Fruit fly (Drosophila melanogaster) whole organism, embryonic: ENCODE data around the gene Ugt35E2.

ENCODE experiments used
- ATbp ChIP-seq: fragments of 200-800 bp; sonication (Bioruptor generic); optimal IDR thresholded peaks from 2 replicates; lab custom pipeline; 2017; ENCODE audit warnings: missing biosample characterization, mild to moderate bottlenecking, missing genetic modification characterization, missing genetic modification reagents
- Awh ChIP-seq: fragments of 200-800 bp; sonication (Bioruptor generic); IDR thresholded peaks from 2 replicates; pipeline ENCODE4, ENCODE4 v1.3.6; 2022; ENCODE audit warnings: missing biosample characterization, missing genetic modification characterization
- BEAF-32 ChIP-seq: fragments of 200-800 bp; sonication (Bioruptor generic); optimal IDR thresholded peaks from 3 replicates; lab custom pipeline; 2017; ENCODE audit warnings: missing biosample characterization, missing genetic modification characterization, mild to moderate bottlenecking, moderate library complexity, missing genetic modification reagents
- Bdp1 ChIP-seq: fragments of 200-800 bp; sonication (Bioruptor generic); optimal IDR thresholded peaks from 3 replicates; lab custom pipeline; 2016; ENCODE audit warnings: missing biosample characterization, missing genetic modification characterization
- CG1024 ChIP-seq: fragments of 200-800 bp; sonication (Bioruptor generic); IDR thresholded peaks from 2 replicates; pipeline ENCODE4 v1.3.6; 2022; ENCODE audit warnings: missing biosample characterization, missing genetic modification characterization
- CG10654 ChIP-seq: fragments of 200-800 bp; sonication (Bioruptor generic); optimal IDR thresholded peaks from 2 replicates; lab custom pipeline; 2016; ENCODE audit warnings: missing biosample characterization, missing genetic modification characterization
- CG10959 ChIP-seq: fragments of 200-800 bp; sonication (Bioruptor generic); IDR thresholded peaks from 2 replicates; pipeline ENCODE4 v1.3.6; 2022; ENCODE audit warnings: missing biosample characterization, missing genetic modification characterization
- CG11398 ChIP-seq: fragments of 200-800 bp; sonication (Bioruptor generic); optimal IDR thresholded peaks from 2 replicates; lab custom pipeline; 2016; ENCODE audit warnings: missing biosample characterization, missing genetic modification characterization
- CG13424 ChIP-seq: fragments of 200-800 bp; sonication (Bioruptor generic); optimal IDR thresholded peaks from 2 replicates; lab custom pipeline; 2019; ENCODE audit warnings: missing biosample characterization, mild to moderate bottlenecking, missing genetic modification characterization, moderate library complexity
- CG15514 ChIP-seq: fragments of 200-800 bp; sonication (Bioruptor generic); optimal IDR thresholded peaks from 3 replicates; lab custom pipeline; 2017; ENCODE audit warnings: missing biosample characterization, missing genetic modification characterization, mild to moderate bottlenecking, moderate library complexity, missing genetic modification reagents
- CG16815 ChIP-seq: fragments of 200-800 bp; sonication (Bioruptor generic); optimal IDR thresholded peaks from 3 replicates; lab custom pipeline; 2017; ENCODE audit warnings: missing biosample characterization, mild to moderate bottlenecking, missing genetic modification characterization
- CG17359 ChIP-seq: fragments of 200-800 bp; sonication (Bioruptor generic); optimal IDR thresholded peaks from 3 replicates; lab custom pipeline; 2018; ENCODE audit warnings: missing biosample characterization, mild to moderate bottlenecking, missing genetic modification characterization, moderate library complexity
- CG17361 ChIP-seq: fragments of 200-800 bp; sonication (Bioruptor generic); IDR thresholded peaks from 3 replicates; pipeline ENCODE4 v1.3.6; 2022; ENCODE audit warnings: missing biosample characterization, missing genetic modification characterization
- CG17912 ChIP-seq: fragments of 200-800 bp; sonication (Bioruptor generic); optimal IDR thresholded peaks from 2 replicates; lab custom pipeline; 2018; ENCODE audit warnings: missing biosample characterization, mild to moderate bottlenecking, missing genetic modification characterization
- CG1792 ChIP-seq: fragments of 200-800 bp; sonication (Bioruptor generic); optimal IDR thresholded peaks from 2 replicates; lab custom pipeline; 2016; ENCODE audit warnings: missing biosample characterization, missing genetic modification characterization
- CG2712 ChIP-seq: fragments of 200-800 bp; optimal IDR thresholded peaks from 3 replicates; lab custom pipeline; 2019; ENCODE audit warnings: missing biosample characterization, mild to moderate bottlenecking, missing genetic modification characterization, moderate library complexity
- CG30431 ChIP-seq: fragments of 200-800 bp; sonication (Bioruptor generic); optimal IDR thresholded peaks from 2 replicates; lab custom pipeline; 2017; ENCODE audit warnings: missing biosample characterization, missing genetic modification characterization
- CG3065 ChIP-seq: fragments of 200-800 bp; sonication (Bioruptor generic); optimal IDR thresholded peaks from 2 replicates; lab custom pipeline; 2016; ENCODE audit warnings: missing biosample characterization, missing genetic modification characterization
- CG32767 ChIP-seq: fragments of 200-800 bp; sonication (Bioruptor generic); IDR thresholded peaks from 2 replicates; pipeline ENCODE4 v1.3.6; 2022; ENCODE audit warnings: missing biosample characterization, missing genetic modification characterization
- CG3281 ChIP-seq: fragments of 200-800 bp; sonication (Bioruptor generic); optimal IDR thresholded peaks from 3 replicates; lab custom pipeline; 2017; ENCODE audit warnings: missing biosample characterization, mild to moderate bottlenecking, missing genetic modification characterization
- CG33213 ChIP-seq: fragments of 200-800 bp; sonication (Bioruptor generic); optimal IDR thresholded peaks from 3 replicates; lab custom pipeline; 2016; ENCODE audit warnings: missing biosample characterization, missing genetic modification characterization
- CG3838 ChIP-seq: fragments of 200-800 bp; sonication (Bioruptor generic); optimal IDR thresholded peaks from 3 replicates; lab custom pipeline; 2016; ENCODE audit warnings: missing biosample characterization, missing genetic modification characterization
- CG4404 ChIP-seq: fragments of 200-800 bp; sonication (Bioruptor generic); IDR thresholded peaks from 2 replicates; pipeline ENCODE4 v1.3.6; 2022; ENCODE audit warnings: missing biosample characterization, missing genetic modification characterization
- CG6254 ChIP-seq: fragments of 200-800 bp; sonication (Bioruptor generic); optimal IDR thresholded peaks from 3 replicates; lab custom pipeline; 2017; ENCODE audit warnings: mild to moderate bottlenecking, missing biosample characterization, missing genetic modification reagents, missing genetic modification characterization
- CG6791 ChIP-seq: fragments of 200-800 bp; sonication (Bioruptor generic); IDR thresholded peaks from 3 replicates; pipeline ENCODE4 v1.3.6; 2022; ENCODE audit warnings: missing biosample characterization, missing genetic modification characterization; ENCODE audit not compliant: partially characterized antibody
- CG7987 ChIP-seq: fragments of 200-800 bp; sonication (Bioruptor generic); optimal IDR thresholded peaks from 2 replicates; lab custom pipeline; 2018; ENCODE audit warnings: missing biosample characterization, mild to moderate bottlenecking, missing genetic modification characterization, moderate library complexity
- Ets65A ChIP-seq: fragments of 200-800 bp; sonication (Bioruptor generic); peaks from one replicate; lab custom pipeline; 2016; ENCODE audit warnings: missing biosample characterization, missing genetic modification characterization
- MBD-R2 ChIP-seq: fragments of 200-800 bp; sonication (Bioruptor generic); IDR thresholded peaks from 2 replicates; pipeline ENCODE4 v1.3.6; 2022; ENCODE audit warnings: missing biosample characterization, missing genetic modification characterization
- Max ChIP-seq: fragments of 200-800 bp; sonication (Bioruptor generic); optimal IDR thresholded peaks from 2 replicates; lab custom pipeline; 2016; ENCODE audit warnings: missing biosample characterization, mild to moderate bottlenecking, missing genetic modification characterization
- NK7.1 ChIP-seq: fragments of 200-800 bp; sonication (Bioruptor generic); optimal IDR thresholded peaks from 3 replicates; lab custom pipeline; 2016; ENCODE audit warnings: missing biosample characterization, missing genetic modification characterization
- Rx ChIP-seq: fragments of 200-800 bp; sonication (Bioruptor generic); IDR thresholded peaks from 2 replicates; pipeline ENCODE4 v1.3.6; 2022; ENCODE audit warnings: missing biosample characterization, missing genetic modification characterization
- TFAM ChIP-seq: fragments of 200-800 bp; sonication (Bioruptor generic); optimal IDR thresholded peaks from 2 replicates; lab custom pipeline; 2017; ENCODE audit warnings: missing biosample characterization, missing genetic modification characterization, inconsistent platforms
- Tbp ChIP-seq: fragments of >200 bp; optimal IDR thresholded peaks from 2 replicates; lab custom pipeline; 2018; ENCODE audit warnings: missing biosample characterization, missing genetic modification characterization
- Xrp1 ChIP-seq: fragments of 200-800 bp; sonication (Bioruptor generic); IDR thresholded peaks from 2 replicates; pipeline ENCODE4 v1.3.6; 2022; ENCODE audit warnings: missing biosample characterization, missing genetic modification characterization
- az2 ChIP-seq: fragments of 200-800 bp; sonication (Bioruptor generic); optimal IDR thresholded peaks from 3 replicates; lab custom pipeline; 2016; ENCODE audit warnings: missing biosample characterization, missing genetic modification characterization
- btn ChIP-seq: fragments of 200-800 bp; sonication (Bioruptor generic); optimal IDR thresholded peaks from 2 replicates; lab custom pipeline; 2016; ENCODE audit warnings: missing biosample characterization, missing genetic modification characterization
- cato ChIP-seq: fragments of 200-800 bp; sonication (Bioruptor generic); optimal IDR thresholded peaks from 2 replicates; lab custom pipeline; 2016; ENCODE audit warnings: missing biosample characterization, missing genetic modification characterization, borderline replicate concordance
- corto ChIP-seq: fragments of 200-800 bp; sonication (Bioruptor generic); optimal IDR thresholded peaks from 2 replicates; lab custom pipeline; 2016; ENCODE audit warnings: missing biosample characterization, mild to moderate bottlenecking, missing genetic modification characterization, moderate library complexity
- dimm ChIP-seq: fragments of 200-800 bp; sonication (Bioruptor generic); IDR thresholded peaks from 2 replicates; pipeline ENCODE4 v1.3.6; 2022; ENCODE audit warnings: missing biosample characterization, missing genetic modification characterization
- emc ChIP-seq: fragments of 200-800 bp; sonication (Bioruptor generic); optimal IDR thresholded peaks from 2 replicates; lab custom pipeline; 2016; ENCODE audit warnings: missing biosample characterization, missing genetic modification characterization
- en ChIP-seq: fragments of 200-800 bp; sonication (Bioruptor generic); optimal IDR thresholded peaks from 2 replicates; lab custom pipeline; 2016; ENCODE audit warnings: missing biosample characterization, missing genetic modification characterization
- gcm2 ChIP-seq: fragments of 200-800 bp; sonication (Bioruptor generic); optimal IDR thresholded peaks from 2 replicates; lab custom pipeline; 2016; ENCODE audit warnings: missing biosample characterization, missing genetic modification characterization
- gem ChIP-seq: fragments of 200-800 bp; sonication (Bioruptor generic); optimal IDR thresholded peaks from 2 replicates; lab custom pipeline; 2019; ENCODE audit warnings: missing biosample characterization, mild to moderate bottlenecking, missing genetic modification characterization, moderate library complexity
- kay ChIP-seq: fragments of 200-800 bp; sonication (Bioruptor generic); optimal IDR thresholded peaks from 2 replicates; lab custom pipeline; 2016; ENCODE audit warnings: missing biosample characterization, missing genetic modification characterization
- lmd ChIP-seq: fragments of 200-800 bp; sonication (Bioruptor generic); IDR thresholded peaks from 2 replicates; pipeline ENCODE4 v1.3.6; 2022; ENCODE audit warnings: missing biosample characterization, missing genetic modification characterization
- maf-S ChIP-seq: fragments of 200-800 bp; sonication (Bioruptor generic); optimal IDR thresholded peaks from 2 replicates; lab custom pipeline; 2016; ENCODE audit warnings: missing biosample characterization, missing genetic modification characterization
- onecut ChIP-seq: fragments of 200-800 bp; sonication (Bioruptor generic); IDR thresholded peaks from 2 replicates; pipeline ENCODE4 v1.3.6; 2022; ENCODE audit warnings: missing biosample characterization, missing genetic modification characterization
- salm ChIP-seq: fragments of 200-800 bp; sonication (Bioruptor generic); optimal IDR thresholded peaks from 2 replicates; lab custom pipeline; 2018; ENCODE audit warnings: missing biosample characterization, mild to moderate bottlenecking, missing genetic modification characterization
- tll ChIP-seq, 2 experiments: fragments of 200-800 bp in 1 of 2; fragments of >200 bp in 1 of 2; sonication (Bioruptor generic) in 1 of 2; optimal IDR thresholded peaks; 2 replicates each; lab custom pipeline; 2017 to 2019; ENCODE audit warnings: missing biosample characterization in 2 of 2, missing genetic modification characterization in 2 of 2, mild to moderate bottlenecking in 1 of 2, moderate library complexity in 1 of 2
- vfl ChIP-seq: fragments of 200-800 bp; sonication (Bioruptor generic); optimal IDR thresholded peaks from 2 replicates; lab custom pipeline; 2016; ENCODE audit warnings: missing biosample characterization, missing genetic modification characterization
- zfh2 ChIP-seq: fragments of 200-800 bp; sonication (Bioruptor generic); optimal IDR thresholded peaks from 2 replicates; lab custom pipeline; 2016; ENCODE audit warnings: missing biosample characterization, missing genetic modification characterization

Gene Ugt35E2

DNA sequence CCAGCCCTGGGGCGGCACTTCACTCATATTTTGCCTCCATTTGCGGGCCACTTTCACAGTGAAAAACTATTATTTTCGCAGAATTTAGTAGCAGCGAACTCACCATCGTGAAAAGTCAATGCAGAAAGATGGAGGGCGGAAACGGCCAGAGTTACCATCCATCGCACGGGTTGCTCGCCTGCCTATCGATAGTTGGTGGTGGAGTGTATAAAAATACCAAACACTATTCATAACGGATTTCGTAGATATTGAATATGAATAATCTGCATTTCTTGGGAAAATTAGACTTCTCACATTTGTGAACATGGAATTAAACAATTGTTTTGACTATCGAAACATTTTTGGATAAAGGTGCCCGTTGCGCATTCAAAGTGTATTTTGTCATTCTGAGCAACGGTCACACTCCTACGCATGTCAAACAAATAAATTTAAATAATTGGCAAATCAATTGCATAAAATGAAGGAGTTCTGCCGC lies 48.4 kb upstream of the Ugt35E2 start, which contains the start of the genes RpS25 and CG4820 (continued):
- TF ChIP-seq CG11398 (GFP tag; lab: Kevin White, UChicago) (peak; percentile 92), CG16815 (GFP tag; lab: Kevin White, UChicago) (peak; percentile 57), tll (GFP tag; optimal IDR thresholded peaks at IDR 0.05; lab: Kevin White, UChicago) (peak; percentile 40 to 90), onecut (GFP tag; lab: Robert Waterston, UW) (peak; percentile 93), Awh (GFP tag; lab: Robert Waterston, UW) (peak; percentile 78), Bdp1 (GFP tag; lab: Kevin White, UChicago) (peak; percentile 86), cato (peak; percentile 82), gcm2 (GFP tag; lab: Kevin White, UChicago) (peak; percentile 86), CG30431 (GFP tag; lab: Kevin White, UChicago) (peak; percentile 83), CG3838 (GFP tag; lab: Kevin White, UChicago) (peak; percentile 75), NK7.1 (GFP tag; lab: Kevin White, UChicago) (peak; percentile 88), Tbp (GFP tag; lab: Kevin White, UChicago) (peak; percentile 55), CG3281 (peak; percentile 95), gem (tag; lab: Kevin White, UChicago) (peak; percentile 80), Ets65A (GFP tag; lab: Kevin White, UChicago) (peak; percentile 99), CG15514 (peak; percentile 93), MBD-R2 (GFP tag; lab: Robert Waterston, UW) (peak; percentile 91), kay (GFP tag; lab: Kevin White, UChicago) (peak; percentile 24), zfh2 (GFP tag; lab: Kevin White, UChicago) (peak; percentile 70), lmd (GFP tag; lab: Robert Waterston, UW) (peak; percentile 72), corto (GFP tag; lab: Kevin White, UChicago) (no peak), CG17359 (tag; lab: Kevin White, UChicago) (peak; percentile 86), Rx (peak; percentile 79), TFAM (GFP tag; lab: Kevin White, UChicago) (peak; percentile 73), btn (peak; percentile 88), CG3065 (GFP tag; lab: Kevin White, UChicago) (peak; percentile 74), CG1024 (GFP tag; lab: Robert Waterston, UW) (peak; percentile 74), Max (GFP tag; lab: Kevin White, UChicago) (peak; percentile 94), vfl (GFP tag; lab: Kevin White, UChicago) (peak; percentile 80), ATbp (GFP tag; lab: Kevin White, UChicago) (peak; percentile 87), CG13424 (tag; lab: Kevin White, UChicago) (peak; percentile 84), dimm (GFP tag; lab: Robert Waterston, UW) (peak; percentile 54), CG1792 (peak; percentile 84), CG33213 (peak; percentile 96), CG6254 (peak; percentile 74), CG17361 (GFP tag; lab: Robert Waterston, UW) (peak; percentile 88), salm (tag; lab: Kevin White, UChicago) (peak; percentile 85), CG7987 (GFP tag; lab: Kevin White, UChicago) (peak; percentile 98), maf-S (GFP tag; lab: Kevin White, UChicago) (peak; percentile 88), CG17912 (GFP tag; lab: Kevin White, UChicago) (peak; percentile 95), CG2712 (tag; lab: Kevin White, UChicago) (peak; percentile 90), CG6791 (GFP tag; lab: Robert Waterston, UW) (peak; percentile 80), emc (GFP tag; lab: Kevin White, UChicago) (peak; percentile 90), CG10959 (GFP tag; lab: Robert Waterston, UW) (peak; percentile 72), CG10654 (GFP tag; lab: Kevin White, UChicago) (peak; percentile 90), Xrp1 (GFP tag; lab: Robert Waterston, UW) (peak; percentile 48; the same call in 1 of the 2 replicates), CG4404 (GFP tag; lab: Robert Waterston, UW) (peak; percentile 35; the same call in 1 of the 2 replicates), CG32767 (GFP tag; lab: Robert Waterston, UW) (peak; percentile 66; the same call in 1 of the 2 replicates), en (GFP tag; lab: Kevin White, UChicago) (peak; percentile 88), az2 (GFP tag; lab: Kevin White, UChicago) (peak; percentile 70), BEAF-32 (GFP tag; lab: Kevin White, UChicago) (peak; percentile 96)
